Worm (Caenorhabditis elegans) whole organism, L4 larva: ENCODE data around the gene nas-6.

Experiments
- lir-3 ChIP-seq: sonication (generic microtip); optimal IDR thresholded peaks from 2 replicates; lab custom pipeline; 2016; ENCODE audit warnings: mild to moderate bottlenecking, missing genetic modification characterization, missing compliant biosample characterization
- nhr-11 ChIP-seq: fragments of 150-350 bp; optimal IDR thresholded peaks from 2 replicates; lab custom pipeline; 2014; ENCODE audit warnings: missing biosample characterization, missing genetic modification characterization
- nhr-28 ChIP-seq: fragments of 150-350 bp; optimal IDR thresholded peaks from 2 replicates; lab custom pipeline; 2014; ENCODE audit warnings: missing biosample characterization, missing genetic modification characterization

DNA sequence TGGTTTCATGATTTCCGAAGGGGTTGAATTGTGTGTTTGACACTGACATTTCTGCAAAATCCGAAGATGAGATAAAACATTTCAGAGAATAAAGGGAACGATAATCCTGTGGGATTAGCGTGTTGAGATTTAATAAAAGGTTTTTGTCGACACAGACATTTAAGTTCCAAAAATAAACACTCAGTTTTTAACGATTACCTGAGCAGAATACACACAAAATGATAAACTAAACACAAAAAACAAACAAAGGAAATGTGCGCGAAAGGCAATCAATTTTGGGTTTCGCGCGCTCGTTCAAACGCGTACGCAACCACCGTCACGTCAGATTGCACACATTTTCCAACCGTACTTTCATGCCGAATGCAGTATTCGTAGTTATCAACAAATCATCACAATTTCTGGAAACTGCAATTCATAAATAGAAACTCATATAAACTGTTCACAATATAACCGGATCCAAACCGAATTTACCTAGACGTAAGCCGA is 29.3 kb downstream of the nas-6 start, which contains the start of gene rif-1.1:
- TF ChIP-seq nhr-28 (tag; lab: Kevin White, UChicago) (peak; percentile 75), nhr-11 (tag; lab: Kevin White, UChicago) (no peak), lir-3 (tag; lab: Kevin White, UChicago) (no peak)
